Fruit fly (Drosophila melanogaster) whole organism, embryonic: ENCODE measurements around the gene Gclc.

ENCODE experiments used
- Bdp1 ChIP-seq: fragments of 200-800 bp; sonication (Bioruptor generic); optimal IDR thresholded peaks from 3 replicates; lab custom pipeline; 2016; ENCODE audit warnings: missing biosample characterization, missing genetic modification characterization
- Blimp-1 ChIP-seq: fragments of 200-800 bp; sonication (Bioruptor generic); optimal IDR thresholded peaks from 3 replicates; lab custom pipeline; 2018; ENCODE audit warnings: missing biosample characterization, missing genetic modification characterization, mild to moderate bottlenecking, moderate library complexity, missing genetic modification reagents
- C15 ChIP-seq: fragments of 200-800 bp; sonication (Bioruptor generic); IDR thresholded peaks from 3 replicates; pipeline ENCODE4 v1.3.6; 2022; ENCODE audit warnings: missing biosample characterization, missing genetic modification characterization
- CG12155 ChIP-seq: fragments of 200-800 bp; sonication (Bioruptor generic); optimal IDR thresholded peaks from 3 replicates; lab custom pipeline; 2016; ENCODE audit warnings: missing biosample characterization, missing genetic modification characterization
- CG12942 ChIP-seq: fragments of 200-800 bp; sonication (Bioruptor generic); optimal IDR thresholded peaks from 3 replicates; lab custom pipeline; 2016; ENCODE audit warnings: missing biosample characterization, missing genetic modification characterization
- CG18619 ChIP-seq: fragments of 200-800 bp; sonication (Bioruptor generic); optimal IDR thresholded peaks from 3 replicates; lab custom pipeline; 2017; ENCODE audit warnings: missing biosample characterization, mild to moderate bottlenecking, missing genetic modification characterization
- CG2116 ChIP-seq: fragments of 200-800 bp; sonication (Bioruptor generic); optimal IDR thresholded peaks from 3 replicates; lab custom pipeline; 2018; ENCODE audit warnings: missing biosample characterization, mild to moderate bottlenecking, missing genetic modification characterization
- CG34422 ChIP-seq: fragments of 200-800 bp; sonication (Bioruptor generic); IDR thresholded peaks from 3 replicates; pipeline ENCODE4 v1.3.6; 2022; ENCODE audit warnings: missing biosample characterization, missing genetic modification characterization
- CG43689 ChIP-seq: fragments of 200-800 bp; sonication (Bioruptor generic); IDR thresholded peaks from 2 replicates; pipeline ENCODE4 v1.3.6; 2022; ENCODE audit warnings: missing biosample characterization, missing genetic modification characterization
- CG4404 ChIP-seq: fragments of 200-800 bp; sonication (Bioruptor generic); IDR thresholded peaks from 2 replicates; pipeline ENCODE4 v1.3.6; 2022; ENCODE audit warnings: missing biosample characterization, missing genetic modification characterization
- CG7745 ChIP-seq: fragments of 200-800 bp; sonication (Bioruptor generic); optimal IDR thresholded peaks from 2 replicates; lab custom pipeline; 2018; ENCODE audit warnings: missing biosample characterization, mild to moderate bottlenecking, missing genetic modification characterization, moderate library complexity
- CG7786 ChIP-seq: fragments of 200-800 bp; sonication (Bioruptor generic); optimal IDR thresholded peaks from 2 replicates; lab custom pipeline; 2016; ENCODE audit warnings: missing biosample characterization, missing genetic modification characterization
- CG8924 ChIP-seq: fragments of 200-800 bp; optimal IDR thresholded peaks from 3 replicates; lab custom pipeline; 2019; ENCODE audit warnings: missing biosample characterization, mild to moderate bottlenecking, missing genetic modification characterization, moderate library complexity
- CG9797 ChIP-seq: fragments of 200-800 bp; sonication (Bioruptor generic); optimal IDR thresholded peaks from 3 replicates; lab custom pipeline; 2018; ENCODE audit warnings: missing biosample characterization, mild to moderate bottlenecking, missing genetic modification characterization
- Dbx ChIP-seq: fragments of 200-800 bp; sonication (Bioruptor generic); IDR thresholded peaks from 3 replicates; pipeline ENCODE4 v1.3.6; 2022; ENCODE audit warnings: missing biosample characterization, missing genetic modification characterization
- Dip2 ChIP-seq: fragments of 200-800 bp; sonication (Bioruptor generic); IDR thresholded peaks from 2 replicates; pipeline ENCODE4 v1.3.6; 2022; ENCODE audit warnings: missing biosample characterization, missing genetic modification characterization
- ERR ChIP-seq: fragments of 200-800 bp; sonication (Bioruptor generic); optimal IDR thresholded peaks from 2 replicates; lab custom pipeline; 2016; ENCODE audit warnings: missing biosample characterization, missing genetic modification characterization
- Elba2 ChIP-seq: fragments of 200-800 bp; sonication (Bioruptor generic); optimal IDR thresholded peaks from 3 replicates; lab custom pipeline; 2016; ENCODE audit warnings: missing biosample characterization, missing genetic modification characterization
- Lhr ChIP-seq: fragments of 200-800 bp; sonication (Bioruptor generic); optimal IDR thresholded peaks from 3 replicates; lab custom pipeline; 2017; ENCODE audit warnings: mild to moderate bottlenecking, missing biosample characterization, missing genetic modification reagents, missing genetic modification characterization
- MBD-R2 ChIP-seq: fragments of 200-800 bp; sonication (Bioruptor generic); IDR thresholded peaks from 2 replicates; pipeline ENCODE4 v1.3.6; 2022; ENCODE audit warnings: missing biosample characterization, missing genetic modification characterization
- NfI ChIP-seq: fragments of 200-800 bp; sonication (Bioruptor generic); optimal IDR thresholded peaks from 3 replicates; lab custom pipeline; 2018; ENCODE audit warnings: missing biosample characterization, mild to moderate bottlenecking, missing genetic modification characterization, moderate library complexity
- Oli ChIP-seq: fragments of 200-800 bp; sonication (Bioruptor generic); optimal IDR thresholded peaks from 2 replicates; lab custom pipeline; 2018; ENCODE audit warnings: missing biosample characterization, mild to moderate bottlenecking, missing genetic modification characterization, moderate library complexity
- Poxn ChIP-seq: fragments of 200-800 bp; sonication (Bioruptor generic); IDR thresholded peaks from 2 replicates; pipeline ENCODE4 v1.3.6; 2022; ENCODE audit warnings: missing biosample characterization, missing genetic modification characterization
- Side ChIP-seq: fragments of 200-800 bp; sonication (Bioruptor generic); optimal IDR thresholded peaks from 2 replicates; lab custom pipeline; 2016; ENCODE audit warnings: missing biosample characterization, missing genetic modification characterization
- Sry-β ChIP-seq: fragments of 200-800 bp; sonication (Bioruptor generic); optimal IDR thresholded peaks from 2 replicates; lab custom pipeline; 2018; ENCODE audit warnings: missing biosample characterization, mild to moderate bottlenecking, missing genetic modification characterization, moderate library complexity
- Ssrp ChIP-seq: fragments of 200-800 bp; sonication (Bioruptor generic); optimal IDR thresholded peaks from 2 replicates; lab custom pipeline; 2018; ENCODE audit warnings: missing biosample characterization, mild to moderate bottlenecking, missing genetic modification characterization, moderate library complexity
- Taf1 ChIP-seq: fragments of 200-800 bp; sonication (Bioruptor generic); IDR thresholded peaks from 2 replicates; pipeline ENCODE4 v1.3.6; 2022; ENCODE audit warnings: missing biosample characterization, missing genetic modification characterization
- ara ChIP-seq: fragments of 200-800 bp; sonication (Bioruptor generic); IDR thresholded peaks from 2 replicates; pipeline ENCODE4 v1.3.6; 2022; ENCODE audit warnings: missing biosample characterization, missing genetic modification characterization
- ash1 ChIP-seq: fragments of 200-800 bp; sonication (Bioruptor generic); optimal IDR thresholded peaks from 2 replicates; lab custom pipeline; 2018; ENCODE audit warnings: missing biosample characterization, mild to moderate bottlenecking, missing genetic modification characterization
- bab2 ChIP-seq: fragments of 200-800 bp; sonication (Bioruptor generic); optimal IDR thresholded peaks from 2 replicates; lab custom pipeline; 2016; ENCODE audit warnings: missing biosample characterization, missing genetic modification characterization
- chm ChIP-seq: fragments of 200-800 bp; sonication (Bioruptor generic); IDR thresholded peaks from 2 replicates; pipeline ENCODE4 v1.3.6; 2022; ENCODE audit warnings: missing biosample characterization, missing genetic modification characterization
- ci ChIP-seq: fragments of 200-800 bp; sonication (Bioruptor generic); IDR thresholded peaks from 3 replicates; pipeline ENCODE4 v1.3.6; 2022; ENCODE audit warnings: missing biosample characterization, missing genetic modification characterization
- dan ChIP-seq: fragments of 200-800 bp; sonication (Bioruptor generic); IDR thresholded peaks from 2 replicates; pipeline ENCODE4 v1.3.6; 2022; ENCODE audit warnings: missing biosample characterization, missing genetic modification characterization
- dysf ChIP-seq: fragments of 200-800 bp; sonication (Bioruptor generic); IDR thresholded peaks from 3 replicates; pipeline ENCODE4 v1.3.6; 2022; ENCODE audit warnings: missing biosample characterization, missing genetic modification characterization
- esg ChIP-seq: fragments of 200-800 bp; sonication (Bioruptor generic); conservative IDR thresholded peaks from 2 replicates; pipeline ENCODE4 v1.3.6; 2022; ENCODE audit warnings: missing biosample characterization, missing genetic modification characterization
- fd3F ChIP-seq: fragments of 200-800 bp; sonication (Bioruptor generic); optimal IDR thresholded peaks from 2 replicates; lab custom pipeline; 2018; ENCODE audit warnings: missing biosample characterization, mild to moderate bottlenecking, missing genetic modification characterization, moderate library complexity
- inv ChIP-seq: fragments of 200-800 bp; sonication (Bioruptor generic); IDR thresholded peaks from 2 replicates; pipeline ENCODE4 v1.3.6; 2022; ENCODE audit warnings: missing biosample characterization, missing genetic modification characterization; ENCODE audit not compliant: partially characterized antibody
- kni ChIP-seq: fragments of 200-800 bp; sonication (Bioruptor generic); optimal IDR thresholded peaks from 3 replicates; lab custom pipeline; 2017; ENCODE audit warnings: mild to moderate bottlenecking, missing biosample characterization, missing genetic modification reagents, missing genetic modification characterization
- lola ChIP-seq, 3 experiments: fragments of >200 bp in 2 of 3; fragments of 200-800 bp in 1 of 3; sonication (Bioruptor generic) in 1 of 3; optimal IDR thresholded peaks; 2 replicates each; lab custom pipeline; 2017 to 2019; ENCODE audit warnings: missing biosample characterization in 3 of 3, missing genetic modification characterization in 3 of 3, mild to moderate bottlenecking in 1 of 3, moderate library complexity in 1 of 3
- lov ChIP-seq, 2 experiments: fragments of 200-800 bp in 1 of 2; fragments of >200 bp in 1 of 2; sonication (Bioruptor generic) in 1 of 2; IDR thresholded peaks in 1 of 2; optimal IDR thresholded peaks in 1 of 2; 2 replicates in 1 of 2; 3 replicates in 1 of 2; pipeline versions ENCODE4 v1.3.6 to Lab custom; 2017 to 2022; ENCODE audit warnings: missing biosample characterization in 1 of 2, missing genetic modification characterization in 1 of 2
- nau ChIP-seq: fragments of 200-800 bp; sonication (Bioruptor generic); optimal IDR thresholded peaks from 3 replicates; lab custom pipeline; 2017; ENCODE audit warnings: missing biosample characterization, mild to moderate bottlenecking, missing genetic modification characterization, missing genetic modification reagents
- phol ChIP-seq: fragments of 200-800 bp; sonication (Bioruptor generic); optimal IDR thresholded peaks from 3 replicates; lab custom pipeline; 2018; ENCODE audit warnings: missing biosample characterization, mild to moderate bottlenecking, missing genetic modification characterization, moderate library complexity
- salm ChIP-seq: fragments of 200-800 bp; sonication (Bioruptor generic); optimal IDR thresholded peaks from 2 replicates; lab custom pipeline; 2018; ENCODE audit warnings: missing biosample characterization, mild to moderate bottlenecking, missing genetic modification characterization
- sqz ChIP-seq: fragments of 200-800 bp; sonication (Bioruptor generic); optimal IDR thresholded peaks from 3 replicates; lab custom pipeline; 2018; ENCODE audit warnings: missing biosample characterization, mild to moderate bottlenecking, missing genetic modification characterization
- tx ChIP-seq: fragments of 200-800 bp; sonication (Bioruptor generic); optimal IDR thresholded peaks from 2 replicates; lab custom pipeline; 2016; ENCODE audit warnings: missing biosample characterization, missing genetic modification characterization
- vfl ChIP-seq: fragments of 200-800 bp; sonication (Bioruptor generic); optimal IDR thresholded peaks from 2 replicates; lab custom pipeline; 2016; ENCODE audit warnings: missing biosample characterization, missing genetic modification characterization
- vvl ChIP-seq: fragments of 200-800 bp; sonication (Bioruptor generic); IDR thresholded peaks from 2 replicates; pipeline ENCODE4 v1.3.6; 2022; ENCODE audit warnings: missing biosample characterization, missing genetic modification characterization
- wor ChIP-seq: fragments of 200-800 bp; sonication (Bioruptor generic); IDR thresholded peaks from 2 replicates; pipeline ENCODE4 v1.3.6; 2022; ENCODE audit warnings: missing biosample characterization, missing genetic modification characterization
- z ChIP-seq: fragments of 200-800 bp; sonication (Bioruptor generic); IDR thresholded peaks from 3 replicates; pipeline ENCODE4 v1.3.6; 2022; ENCODE audit warnings: missing biosample characterization, missing genetic modification characterization

Gclc gene

dm6 chrX:8100026-8100825 lies 15.7 kb downstream of the Gclc start (continued):
- peak; percentile 95 for TF ChIP-seq ci (GFP tag; lab: Robert Waterston, UW)
- peak; percentile 92 for TF ChIP-seq vvl (GFP tag; lab: Robert Waterston, UW)
- peak; percentile 81 for TF ChIP-seq esg
- peak; percentile 67 for TF ChIP-seq salm (tag; lab: Kevin White, UChicago)
- peak; percentile 42 for TF ChIP-seq CG7786
- TF ChIP-seq Dbx (GFP tag; lab: Robert Waterston, UW), result peak; percentile 91
- peak; percentile 12 for TF ChIP-seq Sry-β (GFP tag; lab: Kevin White, UChicago)
- peak; percentile 57 for TF ChIP-seq Side (GFP tag; lab: Kevin White, UChicago)
- TF ChIP-seq vfl (GFP tag; lab: Kevin White, UChicago), result peak; percentile 61
- peak; percentile 53 for TF ChIP-seq Ssrp (tag; lab: Kevin White, UChicago)
- TF ChIP-seq MBD-R2, result peak; percentile 58; the same call in 1 of the 2 replicates
- TF ChIP-seq Blimp-1 (GFP tag; lab: Kevin White, UChicago), result peak; percentile 84
- peak; percentile 68 for TF ChIP-seq CG12155
- TF ChIP-seq CG43689, result peak; percentile 63
- peak; percentile 26 for TF ChIP-seq Lhr
- peak; percentile 43; the same call in 1 of the 2 replicates for TF ChIP-seq CG4404 (GFP tag; lab: Robert Waterston, UW)
- peak; percentile 87 for TF ChIP-seq chm (GFP tag; lab: Robert Waterston, UW)
- peak; percentile 77 for TF ChIP-seq NfI (GFP tag; lab: Kevin White, UChicago)
- peak; percentile 2 for TF ChIP-seq ash1 (GFP tag; lab: Kevin White, UChicago)
- no peak for TF ChIP-seq CG9797 (GFP tag; lab: Kevin White, UChicago)
- TF ChIP-seq tx, result peak; percentile 8
- TF ChIP-seq Bdp1 (GFP tag; lab: Kevin White, UChicago), result peak; percentile 31
- no peak for TF ChIP-seq dan (GFP tag; lab: Robert Waterston, UW)
- peak; percentile 74 for TF ChIP-seq nau (GFP tag; lab: Kevin White, UChicago)
- TF ChIP-seq wor (GFP tag; lab: Robert Waterston, UW), result peak; percentile 76
- TF ChIP-seq CG8924 (tag; lab: Kevin White, UChicago), result peak; percentile 85
- peak; percentile 90 for TF ChIP-seq dysf (GFP tag; lab: Robert Waterston, UW)
- peak; percentile 45 for TF ChIP-seq CG2116 (GFP tag; lab: Kevin White, UChicago)
- peak; percentile 52 for TF ChIP-seq Poxn (GFP tag; lab: Robert Waterston, UW)
- peak; percentile 82 for TF ChIP-seq Oli (tag; lab: Kevin White, UChicago)
- no peak for TF ChIP-seq kni (GFP tag; lab: Kevin White, UChicago)
- peak; percentile 74 for TF ChIP-seq fd3F (GFP tag; lab: Kevin White, UChicago)
- TF ChIP-seq ERR (GFP tag; lab: Kevin White, UChicago), result no peak
- no peak for TF ChIP-seq Dip2 (GFP tag; lab: Robert Waterston, UW)
- TF ChIP-seq sqz (GFP tag; lab: Kevin White, UChicago), result peak; percentile 55
- no peak for TF ChIP-seq z (GFP tag; lab: Robert Waterston, UW)
- TF ChIP-seq lov (optimal IDR thresholded peaks at IDR 0.05; lab: Kevin White, UChicago), result no peak
- peak; percentile 87; the same call in 1 of the 3 replicates for TF ChIP-seq lov (GFP tag; IDR thresholded peaks at IDR 0.05; lab: Robert Waterston, UW)
- TF ChIP-seq CG34422 (GFP tag; lab: Robert Waterston, UW), result peak; percentile 84
- TF ChIP-seq lola (GFP tag; optimal IDR thresholded peaks at IDR 0.05; lab: Kevin White, UChicago), result peak in 1 of 3 experiments; percentile 64
- no peak for TF ChIP-seq Elba2 (GFP tag; lab: Kevin White, UChicago)
- TF ChIP-seq bab2, result peak; percentile 58
- TF ChIP-seq CG7745, result no peak
- peak; percentile 51; the same call in 1 of the 2 replicates for TF ChIP-seq Taf1
- TF ChIP-seq phol (tag; lab: Kevin White, UChicago), result peak; percentile 81
- no peak for TF ChIP-seq inv (GFP tag; lab: Robert Waterston, UW)
- peak; percentile 77 for TF ChIP-seq CG18619 (GFP tag; lab: Kevin White, UChicago)
- TF ChIP-seq CG12942 (GFP tag; lab: Kevin White, UChicago), result peak; percentile 67
- peak; percentile 82 for TF ChIP-seq ara
- TF ChIP-seq C15, result peak; percentile 69; the same call in 1 of the 3 replicates
